Worm (Caenorhabditis elegans) whole organism, young adult: ENCODE data around the gene ptrn-1.
A peak's percentile ranks its signal among the peaks of the same experiment; 100 is the strongest.

Source experiments
- B0035.1 ChIP-seq: sonication (generic microtip); optimal IDR thresholded peaks from 2 replicates; lab custom pipeline; 2016; ENCODE audit warnings: missing genetic modification characterization, mild to moderate bottlenecking, missing compliant biosample characterization, missing genotype, missing genetic modification reagents
- B0336.3 ChIP-seq: fragments of 200-800 bp; sonication (Bioruptor generic); IDR thresholded peaks from 2 replicates; pipeline ENCODE4 v1.3.6; 2022; ENCODE audit warnings: missing genetic modification characterization, missing compliant biosample characterization
- F23B12.7 ChIP-seq: sonication (generic microtip); optimal IDR thresholded peaks from 2 replicates; lab custom pipeline; 2017; ENCODE audit warnings: missing genetic modification characterization, mild to moderate bottlenecking, missing compliant biosample characterization, antibody characterized with exemption, moderate library complexity; ENCODE audit not compliant: insufficient read depth
- F39B2.1 ChIP-seq: fragments of 200-800 bp; sonication (Bioruptor generic); IDR thresholded peaks from 2 replicates; pipeline ENCODE4 v1.3.6; 2022; ENCODE audit warnings: missing genetic modification reagents, missing genetic modification characterization, missing compliant biosample characterization
- F57C9.4 ChIP-seq: sonication (generic microtip); optimal IDR thresholded peaks from 2 replicates; lab custom pipeline; 2017; ENCODE audit warnings: mild to moderate bottlenecking, missing genetic modification characterization, missing compliant biosample characterization
- K11D2.4 ChIP-seq: fragments of 200-800 bp; sonication (Bioruptor generic); IDR thresholded peaks from 2 replicates; pipeline ENCODE4 v1.3.6; 2022; ENCODE audit warnings: missing genetic modification reagents, missing genetic modification characterization, missing compliant biosample characterization
- T26A5.8 ChIP-seq: sonication (generic microtip); optimal IDR thresholded peaks from 2 replicates; lab custom pipeline; 2016; ENCODE audit warnings: missing genetic modification characterization, missing compliant biosample characterization
- Y79H2A.3 ChIP-seq: fragments of 200-800 bp; sonication (Bioruptor generic); conservative IDR thresholded peaks from 2 replicates; pipeline ENCODE4 v1.3.6; 2022; ENCODE audit warnings: missing genetic modification reagents, missing genetic modification characterization, missing compliant biosample characterization
- ama-1 ChIP-seq, 3 experiments: fragments of 150-350 bp in 1 of 3; sonication (generic microtip) in 2 of 3; optimal IDR thresholded peaks; 2 replicates each; lab custom pipeline; 2014 to 2018; ENCODE audit warnings: missing biosample characterization in 2 of 3, missing genetic modification characterization in 2 of 3, missing genetic modification reagents in 2 of 3
- ccch-3 ChIP-seq: fragments of 200-800 bp; sonication (Bioruptor generic); optimal IDR thresholded peaks from 2 replicates; lab custom pipeline; 2018; ENCODE audit warnings: mild to moderate bottlenecking, missing genetic modification characterization, missing compliant biosample characterization
- cebp-1 ChIP-seq, 2 experiments: fragments of 200-800 bp in 1 of 2; sonication (Bioruptor generic) in 1 of 2; sonication (generic microtip) in 1 of 2; IDR thresholded peaks in 1 of 2; optimal IDR thresholded peaks in 1 of 2; 2 replicates each; pipeline versions ENCODE4 v1.3.6 to Lab custom; 2017 to 2022; ENCODE audit warnings: missing compliant biosample characterization in 2 of 2, missing genetic modification characterization in 2 of 2, mild to moderate bottlenecking in 1 of 2, missing genetic modification reagents in 1 of 2, moderate library complexity in 1 of 2
- ceh-100 ChIP-seq: fragments of 200-800 bp; sonication (Bioruptor generic); IDR thresholded peaks from 2 replicates; pipeline ENCODE4 v1.3.6; 2022; ENCODE audit warnings: missing genetic modification reagents, missing genetic modification characterization, missing compliant biosample characterization
- ceh-27 ChIP-seq: fragments of 200-800 bp; sonication (Bioruptor generic); optimal IDR thresholded peaks from 2 replicates; lab custom pipeline; 2018; ENCODE audit warnings: mild to moderate bottlenecking, missing genetic modification characterization, moderate library complexity, missing compliant biosample characterization
- chd-7 ChIP-seq: sonication (generic microtip); optimal IDR thresholded peaks from 2 replicates; lab custom pipeline; 2016; ENCODE audit warnings: mild to moderate bottlenecking, missing genetic modification characterization, moderate library complexity, missing compliant biosample characterization
- dpff-1 ChIP-seq: sonication (generic microtip); optimal IDR thresholded peaks from 2 replicates; lab custom pipeline; 2017; ENCODE audit warnings: mild to moderate bottlenecking, missing genetic modification characterization, missing compliant biosample characterization
- efl-1 ChIP-seq: fragments of 150-350 bp; optimal IDR thresholded peaks from 2 replicates; lab custom pipeline; 2014; ENCODE audit warnings: missing biosample characterization, missing genetic modification reagents, missing genetic modification characterization
- egrh-3 ChIP-seq: fragments of 200-800 bp; sonication (Bioruptor generic); IDR thresholded peaks from 2 replicates; pipeline ENCODE4 v1.3.6; 2022; ENCODE audit warnings: missing genetic modification reagents, missing genetic modification characterization, missing compliant biosample characterization
- ekl-4 ChIP-seq: fragments of 200-800 bp; sonication (Bioruptor generic); IDR thresholded peaks from 2 replicates; pipeline ENCODE4 v1.3.6; 2022; ENCODE audit warnings: missing genetic modification reagents, missing genetic modification characterization, missing compliant biosample characterization
- hlh-12 ChIP-seq: sonication (generic microtip); optimal IDR thresholded peaks from 2 replicates; lab custom pipeline; 2016; ENCODE audit warnings: missing genetic modification characterization, missing compliant biosample characterization
- hsf-1 ChIP-seq: fragments of 200-800 bp; sonication (Bioruptor generic); IDR thresholded peaks from 2 replicates; pipeline ENCODE4 v1.3.6; 2022; ENCODE audit warnings: missing genetic modification reagents, missing genetic modification characterization, missing compliant biosample characterization
- madf-10 ChIP-seq: sonication (generic microtip); optimal IDR thresholded peaks from 2 replicates; lab custom pipeline; 2016; ENCODE audit warnings: mild to moderate bottlenecking, missing genetic modification characterization, missing compliant biosample characterization
- madf-8 ChIP-seq: fragments of 200-800 bp; sonication (Bioruptor generic); conservative IDR thresholded peaks from 2 replicates; pipeline ENCODE4 v1.3.6; 2022; ENCODE audit warnings: missing genetic modification reagents, missing genetic modification characterization, missing compliant biosample characterization
- mes-4 ChIP-seq: sonication (generic microtip); optimal IDR thresholded peaks from 2 replicates; lab custom pipeline; 2016; ENCODE audit warnings: missing genotype, missing genetic modification characterization, missing compliant biosample characterization
- nfyb-1 ChIP-seq: fragments of 200-800 bp; sonication (Bioruptor generic); IDR thresholded peaks from 2 replicates; pipeline ENCODE4 v1.3.6; 2022; ENCODE audit warnings: missing genetic modification reagents, missing genetic modification characterization, missing compliant biosample characterization
- nhr-179 ChIP-seq: sonication (generic microtip); optimal IDR thresholded peaks from 2 replicates; lab custom pipeline; 2016; ENCODE audit warnings: mild to moderate bottlenecking, missing genetic modification characterization, missing compliant biosample characterization
- nhr-27 ChIP-seq: fragments of 200-800 bp; sonication (Bioruptor generic); optimal IDR thresholded peaks from 2 replicates; lab custom pipeline; 2018; ENCODE audit warnings: mild to moderate bottlenecking, missing genetic modification characterization, moderate library complexity, missing compliant biosample characterization
- pbrm-1 ChIP-seq: fragments of 200-800 bp; sonication (Bioruptor generic); IDR thresholded peaks from 2 replicates; pipeline ENCODE4 v1.3.6; 2022; ENCODE audit warnings: missing genetic modification reagents, missing genetic modification characterization, missing compliant biosample characterization
- snpc-1.3 ChIP-seq: sonication (generic microtip); optimal IDR thresholded peaks from 2 replicates; lab custom pipeline; 2017; ENCODE audit warnings: missing genetic modification characterization, mild to moderate bottlenecking, missing compliant biosample characterization, antibody characterized with exemption, moderate library complexity, missing genotype, missing genetic modification reagents; ENCODE audit not compliant: insufficient read depth
- snpc-4 ChIP-seq, 5 experiments: fragments of 150-350 bp in 1 of 5; sonication (generic microtip) in 4 of 5; optimal IDR thresholded peaks; 2 replicates each; lab custom pipeline; 2014 to 2018; ENCODE audit warnings: missing genetic modification characterization in 5 of 5, missing biosample characterization in 3 of 5, antibody characterized with exemption in 2 of 5, mild to moderate bottlenecking in 2 of 5, missing compliant biosample characterization in 2 of 5, missing genotype in 2 of 5, moderate library complexity in 2 of 5, missing genetic modification reagents in 1 of 5
- somi-1 ChIP-seq: fragments of 200-800 bp; sonication (Bioruptor generic); optimal IDR thresholded peaks from 2 replicates; lab custom pipeline; 2018; ENCODE audit warnings: mild to moderate bottlenecking, missing genetic modification characterization, missing compliant biosample characterization
- sptf-2 ChIP-seq: fragments of 200-800 bp; sonication (Bioruptor generic); optimal IDR thresholded peaks from 2 replicates; lab custom pipeline; 2018; ENCODE audit warnings: mild to moderate bottlenecking, missing genetic modification characterization, missing compliant biosample characterization
- tbx-9 ChIP-seq: sonication (generic microtip); optimal IDR thresholded peaks from 2 replicates; lab custom pipeline; 2016; ENCODE audit warnings: borderline replicate concordance, missing genetic modification characterization, inconsistent platforms, missing compliant biosample characterization
- zfh-2 ChIP-seq: fragments of 200-800 bp; sonication (Bioruptor generic); conservative IDR thresholded peaks from 2 replicates; pipeline ENCODE4 v1.3.6; 2022; ENCODE audit warnings: missing genetic modification reagents, missing genetic modification characterization, missing compliant biosample characterization
- ztf-25 ChIP-seq: fragments of 200-800 bp; sonication (Bioruptor generic); IDR thresholded peaks from 2 replicates; pipeline ENCODE4 v1.3.6; 2022; ENCODE audit warnings: missing genetic modification reagents, missing genetic modification characterization, missing compliant biosample characterization
- ztf-26 ChIP-seq: sonication (generic microtip); optimal IDR thresholded peaks from 2 replicates; lab custom pipeline; 2017; ENCODE audit warnings: missing genetic modification characterization, missing compliant biosample characterization

ptrn-1 gene

ce11 chrX:17063749-17064252 lies 33.8 kb upstream of the ptrn-1 start (continued):
- TF ChIP-seq nhr-179 (tag; lab: Kevin White, UChicago), result no peak
- TF ChIP-seq, all 124 proteins: peak for 32

ce11 chrX:17062165-17062564 lies 32.1 kb upstream of the ptrn-1 start:
- TF ChIP-seq somi-1 (peak; percentile 7), cebp-1 (GFP tag; IDR thresholded peaks at IDR 0.05; lab: Robert Waterston, UW) (no peak), cebp-1 (tag; optimal IDR thresholded peaks at IDR 0.05; lab: Kevin White, UChicago) (peak; percentile 18), K11D2.4 (0 out of 2 replicates have a peak, but pooled peaks have one; percentile 37), ztf-26 (peak; percentile 32), egrh-3 (GFP tag; lab: Robert Waterston, UW) (no peak), T26A5.8 (tag; lab: Kevin White, UChicago) (no peak), madf-8 (GFP tag; lab: Robert Waterston, UW) (no peak), ztf-25 (GFP tag; lab: Robert Waterston, UW) (no peak)

- TF ChIP-seq hsf-1 (GFP tag; lab: Robert Waterston, UW) (no peak), F23B12.7 (tag; lab: Kevin White, UChicago) (no peak), mes-4 (no peak)
Measured at ce11 chrX:17059760-17060159, 29.7 kb upstream of the ptrn-1 start.

ce11 chrX:17058340-17058739 lies 28.3 kb upstream of the ptrn-1 start:
- peak; percentile 73 for TF ChIP-seq egrh-3 (GFP tag; lab: Robert Waterston, UW)
- TF ChIP-seq ceh-27 (GFP tag; lab: Kevin White, UChicago), result peak; percentile 10
- no peak for TF ChIP-seq F39B2.1
- TF ChIP-seq ceh-100 (GFP tag; lab: Robert Waterston, UW), result no peak
- no peak for TF ChIP-seq hlh-12 (tag; lab: Kevin White, UChicago)
- TF ChIP-seq snpc-4 (GFP tag; optimal IDR thresholded peaks at IDR 0.05; lab: Kevin White, UChicago), result no peak
- no peak for TF ChIP-seq snpc-4 (tag; optimal IDR thresholded peaks at IDR 0.05; lab: Kevin White, UChicago)
- no peak for TF ChIP-seq Y79H2A.3
- no peak for TF ChIP-seq B0336.3 (GFP tag; lab: Robert Waterston, UW)
- 0 out of 2 replicates have a peak, but pooled peaks have one; percentile 47 for TF ChIP-seq nfyb-1 (GFP tag; lab: Robert Waterston, UW)
- TF ChIP-seq efl-1, result no peak
- TF ChIP-seq sptf-2 (GFP tag; lab: Kevin White, UChicago), result no peak
- TF ChIP-seq F23B12.7 (tag; lab: Kevin White, UChicago), result no peak
- no peak for TF ChIP-seq cebp-1 (GFP tag; IDR thresholded peaks at IDR 0.05; lab: Robert Waterston, UW)
- TF ChIP-seq cebp-1 (tag; optimal IDR thresholded peaks at IDR 0.05; lab: Kevin White, UChicago), result peak; percentile 34
- 0 out of 2 replicates have a peak, but pooled peaks have one; percentile 10 for TF ChIP-seq pbrm-1 (GFP tag; lab: Robert Waterston, UW)
- TF ChIP-seq dpff-1 (tag; lab: Kevin White, UChicago), result no peak
- TF ChIP-seq ekl-4, result no peak
- TF ChIP-seq ama-1 (optimal IDR thresholded peaks at IDR 0.05; lab: Kevin White, UChicago), result peak; percentile 40
- TF ChIP-seq ama-1 (GFP tag; optimal IDR thresholded peaks at IDR 0.05; lab: Kevin White, UChicago), result no peak
- no peak for TF ChIP-seq ccch-3 (GFP tag; lab: Kevin White, UChicago)
- TF ChIP-seq madf-10 (tag; lab: Kevin White, UChicago), result no peak
- TF ChIP-seq chd-7 (tag; lab: Kevin White, UChicago), result peak; percentile 45
- no peak for TF ChIP-seq nhr-27
- TF ChIP-seq B0035.1, result no peak
- no peak for TF ChIP-seq F57C9.4
- peak; percentile 2 for TF ChIP-seq somi-1
- TF ChIP-seq zfh-2 (GFP tag; lab: Robert Waterston, UW), result peak; percentile 87
- no peak for TF ChIP-seq tbx-9 (tag; lab: Kevin White, UChicago)
- TF ChIP-seq snpc-1.3 (tag; lab: Kevin White, UChicago), result no peak
